Fruit fly (Drosophila melanogaster) whole organism, embryonic: ENCODE measurements around the gene PK1-R.

Experiments
- Ada2b ChIP-seq: fragments of 200-800 bp; sonication (Bioruptor generic); IDR thresholded peaks from 2 replicates; pipeline ENCODE4 v1.3.6; 2022; ENCODE audit warnings: missing biosample characterization, missing genetic modification characterization
- Adf1 ChIP-seq: fragments of 200-800 bp; sonication (Bioruptor generic); IDR thresholded peaks from 2 replicates; pipeline ENCODE4 v1.3.6; 2022; ENCODE audit warnings: missing biosample characterization, missing genetic modification characterization
- CG11093 ChIP-seq: fragments of 200-800 bp; sonication (Bioruptor generic); IDR thresholded peaks from 3 replicates; pipeline ENCODE4 v1.3.6; 2022; ENCODE audit warnings: missing biosample characterization, missing genetic modification characterization
- CG15269 ChIP-seq: fragments of 200-800 bp; sonication (Bioruptor generic); optimal IDR thresholded peaks from 2 replicates; lab custom pipeline; 2018; ENCODE audit warnings: missing biosample characterization, mild to moderate bottlenecking, missing genetic modification characterization, moderate library complexity
- CG17829 ChIP-seq: fragments of 200-800 bp; optimal IDR thresholded peaks from 2 replicates; lab custom pipeline; 2019; ENCODE audit warnings: missing biosample characterization, mild to moderate bottlenecking, missing genetic modification characterization, moderate library complexity
- CG18619 ChIP-seq: fragments of 200-800 bp; sonication (Bioruptor generic); optimal IDR thresholded peaks from 3 replicates; lab custom pipeline; 2017; ENCODE audit warnings: missing biosample characterization, mild to moderate bottlenecking, missing genetic modification characterization
- CG33557 ChIP-seq: fragments of 200-800 bp; sonication (Bioruptor generic); optimal IDR thresholded peaks from 2 replicates; lab custom pipeline; 2019; ENCODE audit warnings: missing biosample characterization, mild to moderate bottlenecking, missing genetic modification characterization, moderate library complexity
- CG42726 ChIP-seq: fragments of 200-800 bp; sonication (Bioruptor generic); IDR thresholded peaks from 2 replicates; pipeline ENCODE4 v1.3.6; 2022; ENCODE audit warnings: missing biosample characterization, missing genetic modification characterization; ENCODE audit not compliant: partially characterized antibody
- CG4424 ChIP-seq: fragments of 200-800 bp; sonication (Bioruptor generic); optimal IDR thresholded peaks from 3 replicates; lab custom pipeline; 2016; ENCODE audit warnings: missing biosample characterization, missing genetic modification characterization
- CG7372 ChIP-seq: fragments of 200-800 bp; sonication (Bioruptor generic); IDR thresholded peaks from 2 replicates; pipeline ENCODE4 v1.3.6; 2022; ENCODE audit warnings: missing biosample characterization, missing genetic modification characterization
- CG8924 ChIP-seq: fragments of 200-800 bp; optimal IDR thresholded peaks from 3 replicates; lab custom pipeline; 2019; ENCODE audit warnings: missing biosample characterization, mild to moderate bottlenecking, missing genetic modification characterization, moderate library complexity
- CkIIα-i1 ChIP-seq: fragments of 200-800 bp; sonication (Bioruptor generic); IDR thresholded peaks from 2 replicates; pipeline ENCODE4 v1.3.6; 2022; ENCODE audit warnings: missing biosample characterization, missing genetic modification characterization
- CoRest ChIP-seq: fragments of 200-800 bp; sonication (Bioruptor generic); optimal IDR thresholded peaks from 3 replicates; lab custom pipeline; 2018; ENCODE audit warnings: missing biosample characterization, mild to moderate bottlenecking, missing genetic modification characterization, moderate library complexity
- Dll ChIP-seq: fragments of 200-800 bp; sonication (Bioruptor generic); IDR thresholded peaks from 4 replicates; pipeline ENCODE4 v1.3.6; 2022; ENCODE audit warnings: missing biosample characterization, missing genetic modification characterization; ENCODE audit not compliant: partially characterized antibody
- Hr51 ChIP-seq, 2 experiments: fragments of 200-800 bp; sonication (Bioruptor generic); optimal IDR thresholded peaks; 2 replicates in 1 of 2; 3 replicates in 1 of 2; lab custom pipeline; 2016 to 2018; ENCODE audit warnings: missing biosample characterization in 2 of 2, missing genetic modification characterization in 2 of 2, mild to moderate bottlenecking in 1 of 2, moderate library complexity in 1 of 2
- Hr78 ChIP-seq, 2 experiments: fragments of 200-800 bp in 1 of 2; fragments of >200 bp in 1 of 2; sonication (Bioruptor generic) in 1 of 2; optimal IDR thresholded peaks; 2 replicates each; lab custom pipeline; 2017 to 2019; ENCODE audit warnings: missing biosample characterization in 2 of 2, missing genetic modification characterization in 2 of 2, mild to moderate bottlenecking in 1 of 2, moderate library complexity in 1 of 2
- Mad ChIP-seq: fragments of 200-800 bp; sonication (Bioruptor generic); optimal IDR thresholded peaks from 2 replicates; lab custom pipeline; 2016; ENCODE audit warnings: missing biosample characterization, missing genetic modification characterization
- Med ChIP-seq: fragments of 200-800 bp; sonication (Bioruptor generic); peaks from one replicate; lab custom pipeline; 2016; ENCODE audit warnings: missing biosample characterization, missing genetic modification characterization, mild to moderate bottlenecking, inconsistent platforms, moderate library complexity
- Myb ChIP-seq: fragments of 200-800 bp; sonication (Bioruptor generic); optimal IDR thresholded peaks from 2 replicates; lab custom pipeline; 2016; ENCODE audit warnings: missing biosample characterization, missing genetic modification characterization
- Nf-YA ChIP-seq: fragments of 200-800 bp; sonication (Bioruptor generic); IDR thresholded peaks from 2 replicates; pipeline ENCODE4 v1.3.6; 2022; ENCODE audit warnings: missing biosample characterization, missing genetic modification characterization
- Poxn ChIP-seq: fragments of 200-800 bp; sonication (Bioruptor generic); IDR thresholded peaks from 2 replicates; pipeline ENCODE4 v1.3.6; 2022; ENCODE audit warnings: missing biosample characterization, missing genetic modification characterization
- TFAM ChIP-seq: fragments of 200-800 bp; sonication (Bioruptor generic); optimal IDR thresholded peaks from 2 replicates; lab custom pipeline; 2017; ENCODE audit warnings: missing biosample characterization, missing genetic modification characterization, inconsistent platforms
- Taf1 ChIP-seq: fragments of 200-800 bp; sonication (Bioruptor generic); IDR thresholded peaks from 2 replicates; pipeline ENCODE4 v1.3.6; 2022; ENCODE audit warnings: missing biosample characterization, missing genetic modification characterization
- Xbp1 ChIP-seq: fragments of 200-800 bp; sonication (Bioruptor generic); optimal IDR thresholded peaks from 3 replicates; lab custom pipeline; 2016; ENCODE audit warnings: missing biosample characterization, mild to moderate bottlenecking, missing genetic modification characterization
- btn ChIP-seq: fragments of 200-800 bp; sonication (Bioruptor generic); optimal IDR thresholded peaks from 2 replicates; lab custom pipeline; 2016; ENCODE audit warnings: missing biosample characterization, missing genetic modification characterization
- cg ChIP-seq: fragments of 200-800 bp; sonication (Bioruptor generic); optimal IDR thresholded peaks from 3 replicates; lab custom pipeline; 2019; ENCODE audit warnings: missing biosample characterization, mild to moderate bottlenecking, missing genetic modification characterization, moderate library complexity
- chif ChIP-seq, 2 experiments: fragments of 200-800 bp; sonication (Bioruptor generic); optimal IDR thresholded peaks; 3 replicates each; lab custom pipeline; 2016; ENCODE audit warnings: missing biosample characterization in 2 of 2, missing genetic modification characterization in 2 of 2
- chinmo ChIP-seq: fragments of 200-800 bp; sonication (Bioruptor generic); IDR thresholded peaks from 4 replicates; pipeline ENCODE4 v1.3.6; 2022; ENCODE audit warnings: missing biosample characterization, missing genetic modification characterization; ENCODE audit not compliant: partially characterized antibody
- ci ChIP-seq: fragments of 200-800 bp; sonication (Bioruptor generic); IDR thresholded peaks from 3 replicates; pipeline ENCODE4 v1.3.6; 2022; ENCODE audit warnings: missing biosample characterization, missing genetic modification characterization
- croc ChIP-seq: fragments of 200-800 bp; sonication (Bioruptor generic); conservative IDR thresholded peaks from 3 replicates; pipeline ENCODE4 v1.3.6; 2022; ENCODE audit warnings: missing biosample characterization, missing genetic modification characterization
- disco-r ChIP-seq: fragments of 200-800 bp; sonication (Bioruptor generic); optimal IDR thresholded peaks from 2 replicates; lab custom pipeline; 2016; ENCODE audit warnings: missing biosample characterization, missing genetic modification characterization
- kay ChIP-seq: fragments of 200-800 bp; sonication (Bioruptor generic); optimal IDR thresholded peaks from 2 replicates; lab custom pipeline; 2016; ENCODE audit warnings: missing biosample characterization, missing genetic modification characterization
- lab ChIP-seq: fragments of 200-800 bp; sonication (Bioruptor generic); optimal IDR thresholded peaks from 3 replicates; lab custom pipeline; 2017; ENCODE audit warnings: missing biosample characterization, missing genetic modification characterization, mild to moderate bottlenecking, moderate library complexity, missing genetic modification reagents
- maf-S ChIP-seq: fragments of 200-800 bp; sonication (Bioruptor generic); optimal IDR thresholded peaks from 2 replicates; lab custom pipeline; 2016; ENCODE audit warnings: missing biosample characterization, missing genetic modification characterization
- nerfin-1 ChIP-seq: fragments of 200-800 bp; sonication (Bioruptor generic); optimal IDR thresholded peaks from 3 replicates; lab custom pipeline; 2019; ENCODE audit warnings: missing biosample characterization, mild to moderate bottlenecking, missing genetic modification characterization, moderate library complexity
- pnt ChIP-seq: fragments of 200-800 bp; sonication (Bioruptor generic); optimal IDR thresholded peaks from 3 replicates; lab custom pipeline; 2016; ENCODE audit warnings: missing biosample characterization, missing genetic modification characterization
- pzg ChIP-seq: fragments of 200-800 bp; sonication (Bioruptor generic); optimal IDR thresholded peaks from 3 replicates; lab custom pipeline; 2018; ENCODE audit warnings: missing biosample characterization, mild to moderate bottlenecking, missing genetic modification characterization, moderate library complexity
- row ChIP-seq: fragments of 200-800 bp; sonication (Bioruptor generic); IDR thresholded peaks from 3 replicates; pipeline ENCODE4 v1.3.6; 2022; ENCODE audit warnings: missing biosample characterization, missing genetic modification characterization
- salm ChIP-seq: fragments of 200-800 bp; sonication (Bioruptor generic); optimal IDR thresholded peaks from 2 replicates; lab custom pipeline; 2018; ENCODE audit warnings: missing biosample characterization, mild to moderate bottlenecking, missing genetic modification characterization
- sisA ChIP-seq: fragments of 200-800 bp; sonication (Bioruptor generic); IDR thresholded peaks from 2 replicates; pipeline ENCODE4 v1.3.6; 2022; ENCODE audit warnings: missing biosample characterization, missing genetic modification characterization
- slou ChIP-seq: fragments of 200-800 bp; sonication (Bioruptor generic); optimal IDR thresholded peaks from 3 replicates; lab custom pipeline; 2016; ENCODE audit warnings: missing biosample characterization, missing genetic modification characterization
- stc ChIP-seq: fragments of 200-800 bp; sonication (Bioruptor generic); IDR thresholded peaks from 2 replicates; pipeline ENCODE4 v1.3.6; 2022; ENCODE audit warnings: missing biosample characterization, missing genetic modification characterization
- stwl ChIP-seq: fragments of 200-800 bp; sonication (Bioruptor generic); optimal IDR thresholded peaks from 3 replicates; lab custom pipeline; 2018; ENCODE audit warnings: missing biosample characterization, mild to moderate bottlenecking, missing genetic modification characterization, moderate library complexity
- tgo ChIP-seq: fragments of 200-800 bp; sonication (Bioruptor generic); IDR thresholded peaks from 3 replicates; pipeline ENCODE4 v1.3.6; 2022; ENCODE audit warnings: missing biosample characterization, missing genetic modification characterization
- usp ChIP-seq: fragments of >200 bp; optimal IDR thresholded peaks from 2 replicates; lab custom pipeline; 2017; ENCODE audit warnings: missing biosample characterization, missing genetic modification characterization
- vfl ChIP-seq: fragments of 200-800 bp; sonication (Bioruptor generic); optimal IDR thresholded peaks from 2 replicates; lab custom pipeline; 2016; ENCODE audit warnings: missing biosample characterization, missing genetic modification characterization
- yki ChIP-seq: fragments of >200 bp; optimal IDR thresholded peaks from 3 replicates; lab custom pipeline; 2018
- zfh2 ChIP-seq: fragments of 200-800 bp; sonication (Bioruptor generic); optimal IDR thresholded peaks from 2 replicates; lab custom pipeline; 2016; ENCODE audit warnings: missing biosample characterization, missing genetic modification characterization

PK1-R gene

DNA sequence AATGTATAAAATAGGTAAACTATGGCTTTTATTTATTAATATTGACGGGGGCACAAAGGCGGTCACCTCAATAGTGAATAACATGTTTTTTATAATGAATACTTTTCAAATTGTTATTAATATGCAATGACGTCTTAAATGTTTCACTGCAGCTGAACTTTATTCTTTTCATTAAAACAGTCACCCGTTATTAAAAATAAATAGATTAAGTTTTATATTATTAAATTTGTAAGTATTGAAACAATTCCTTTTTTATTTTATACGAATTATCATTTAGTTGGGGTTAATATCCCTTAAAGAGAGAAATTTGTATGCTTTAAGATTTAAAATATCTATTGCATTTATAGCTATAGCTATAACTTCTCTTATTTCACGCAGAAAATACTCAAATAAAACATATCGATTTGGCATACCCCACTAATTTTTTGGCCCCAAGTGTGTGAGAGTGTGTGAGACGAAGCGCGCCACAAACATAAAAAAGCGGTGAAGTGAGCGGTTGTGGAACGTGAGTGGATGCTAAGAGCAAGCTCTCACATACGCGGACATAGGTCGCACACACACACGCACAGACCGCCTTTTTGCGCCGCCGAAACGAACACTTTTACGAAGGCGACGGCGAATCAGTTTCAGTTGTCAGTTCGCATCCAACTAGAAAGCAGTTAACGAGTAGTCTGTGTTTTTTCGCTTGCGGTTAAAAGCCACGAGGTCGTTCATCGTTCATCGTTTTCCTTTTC, 46.4 kb downstream of the PK1-R start, which contains the start of gene foxo (continued):
- TF ChIP-seq lab (GFP tag; lab: Kevin White, UChicago), result peak; percentile 84
- TF ChIP-seq stc, result peak; percentile 67
- peak; percentile 27; the same call in 1 of the 2 replicates for TF ChIP-seq sisA (GFP tag; lab: Robert Waterston, UW)
- peak; percentile 76 for TF ChIP-seq cg (GFP tag; lab: Kevin White, UChicago)
- TF ChIP-seq maf-S (GFP tag; lab: Kevin White, UChicago), result no peak
- peak; percentile 69 for TF ChIP-seq row
- peak; percentile 77 for TF ChIP-seq Xbp1 (GFP tag; lab: Kevin White, UChicago)
- peak; percentile 92 for TF ChIP-seq CG15269 (tag; lab: Kevin White, UChicago)
- TF ChIP-seq CG4424, result peak; percentile 72
- TF ChIP-seq CG33557 (GFP tag; lab: Kevin White, UChicago), result peak; percentile 12
- TF ChIP-seq Hr51 (GFP tag; optimal IDR thresholded peaks at IDR 0.05; lab: Kevin White, UChicago), result peak in 1 of 2 experiments; percentile 94
- TF ChIP-seq CkIIα-i1, result no peak
- peak; percentile 23 for TF ChIP-seq CG7372 (GFP tag; lab: Robert Waterston, UW)
- TF ChIP-seq btn (GFP tag; lab: Kevin White, UChicago), result no peak
- peak; percentile 79 for TF ChIP-seq salm (tag; lab: Kevin White, UChicago)
- TF ChIP-seq Dll (GFP tag; lab: Robert Waterston, UW), result no peak
- no peak for TF ChIP-seq usp (GFP tag; lab: Kevin White, UChicago)
- peak; percentile 94 for TF ChIP-seq CG8924 (tag; lab: Kevin White, UChicago)
- TF ChIP-seq Taf1, result no peak
- no peak for TF ChIP-seq disco-r (GFP tag; lab: Kevin White, UChicago)
- no peak for TF ChIP-seq yki (lab: Kevin White, UChicago)
- peak; percentile 82 for TF ChIP-seq Med (GFP tag; lab: Kevin White, UChicago)
- TF ChIP-seq CG17829 (tag; lab: Kevin White, UChicago), result peak; percentile 86
- peak; percentile 63; the same call in 2 of the 3 replicates for TF ChIP-seq tgo (GFP tag; lab: Robert Waterston, UW)
- TF ChIP-seq Hr78 (GFP tag; optimal IDR thresholded peaks at IDR 0.05; lab: Kevin White, UChicago), result peak in 1 of 2 experiments; percentile 62
- TF ChIP-seq chinmo (GFP tag; lab: Robert Waterston, UW), result peak; percentile 67; the same call in 2 of the 4 replicates
- TF ChIP-seq pzg, result no peak
- peak; percentile 46; the same call in 2 of the 3 replicates for TF ChIP-seq croc (GFP tag; lab: Robert Waterston, UW)
- TF ChIP-seq TFAM (GFP tag; lab: Kevin White, UChicago), result no peak
- TF ChIP-seq CoRest, result peak; percentile 95
- TF ChIP-seq Mad (GFP tag; lab: Kevin White, UChicago), result peak; percentile 6
- no peak for TF ChIP-seq Poxn (GFP tag; lab: Robert Waterston, UW)
- TF ChIP-seq nerfin-1 (tag; lab: Kevin White, UChicago), result peak; percentile 80
- no peak for TF ChIP-seq Myb
- TF ChIP-seq slou (GFP tag; lab: Kevin White, UChicago), result peak; percentile 7
- no peak for TF ChIP-seq vfl (GFP tag; lab: Kevin White, UChicago)
- no peak for TF ChIP-seq Adf1 (GFP tag; lab: Robert Waterston, UW)
- peak; percentile 20 for TF ChIP-seq pnt
- TF ChIP-seq CG11093, result no peak
- TF ChIP-seq chif (GFP tag; optimal IDR thresholded peaks at IDR 0.05; lab: Kevin White, UChicago), result peak in 1 of 2 experiments; percentile 33
- TF ChIP-seq ci (GFP tag; lab: Robert Waterston, UW), result peak; percentile 77
- no peak for TF ChIP-seq Nf-YA (GFP tag; lab: Robert Waterston, UW)
- TF ChIP-seq CG42726 (GFP tag; lab: Robert Waterston, UW), result no peak
- TF ChIP-seq kay, result peak; percentile 6
- TF ChIP-seq Ada2b (GFP tag; lab: Robert Waterston, UW), result peak; percentile 61
- peak; percentile 90 for TF ChIP-seq CG18619 (GFP tag; lab: Kevin White, UChicago)
- peak; percentile 33 for TF ChIP-seq zfh2 (GFP tag; lab: Kevin White, UChicago)
- TF ChIP-seq stwl (tag; lab: Kevin White, UChicago), result no peak
